Fruit fly (Drosophila melanogaster) whole organism, adult: ENCODE data around the gene Trim9.
A peak's percentile ranks its signal among the peaks of the same experiment; 100 is the strongest.

Experiments used
- CG11617 ChIP-seq: fragments of 200-800 bp; sonication (Bioruptor generic); optimal IDR thresholded peaks from 2 replicates; lab custom pipeline; 2017; ENCODE audit warnings: mild to moderate bottlenecking, missing biosample characterization, missing genetic modification reagents, missing genetic modification characterization
- CG12768 ChIP-seq: fragments of 200-800 bp; sonication (Bioruptor generic); optimal IDR thresholded peaks from 2 replicates; lab custom pipeline; 2017; ENCODE audit warnings: missing biosample characterization, missing genetic modification characterization, mild to moderate bottlenecking, moderate library complexity, missing genetic modification reagents
- CG14711 ChIP-seq: fragments of 200-800 bp; sonication (Bioruptor generic); optimal IDR thresholded peaks from 2 replicates; lab custom pipeline; 2018; ENCODE audit warnings: missing biosample characterization, mild to moderate bottlenecking, missing genetic modification characterization, moderate library complexity
- CG1620 ChIP-seq: fragments of 200-800 bp; sonication (Bioruptor generic); optimal IDR thresholded peaks from 2 replicates; lab custom pipeline; 2016; ENCODE audit warnings: missing biosample characterization, missing genetic modification characterization
- CG33017 ChIP-seq: fragments of 200-800 bp; sonication (Bioruptor generic); optimal IDR thresholded peaks from 2 replicates; lab custom pipeline; 2018; ENCODE audit warnings: missing biosample characterization, mild to moderate bottlenecking, missing genetic modification characterization, moderate library complexity
- CG5204 ChIP-seq: fragments of 200-800 bp; sonication (Bioruptor generic); optimal IDR thresholded peaks from 2 replicates; lab custom pipeline; 2016; ENCODE audit warnings: missing biosample characterization, missing genetic modification characterization
- CG7045 ChIP-seq: fragments of 200-800 bp; sonication (Bioruptor generic); optimal IDR thresholded peaks from 2 replicates; lab custom pipeline; 2017; ENCODE audit warnings: missing biosample characterization, mild to moderate bottlenecking, missing genetic modification characterization
- CG7101 ChIP-seq: fragments of 200-800 bp; sonication (Bioruptor generic); optimal IDR thresholded peaks from 2 replicates; lab custom pipeline; 2018; ENCODE audit warnings: missing biosample characterization, mild to moderate bottlenecking, missing genetic modification characterization, moderate library complexity
- Clk ChIP-seq: fragments of 200-800 bp; sonication (Bioruptor generic); optimal IDR thresholded peaks from 2 replicates; lab custom pipeline; 2017; ENCODE audit warnings: missing biosample characterization, missing genetic modification characterization
- Crg-1 ChIP-seq: fragments of 200-800 bp; sonication (Bioruptor generic); optimal IDR thresholded peaks from 2 replicates; lab custom pipeline; 2016; ENCODE audit warnings: missing biosample characterization, missing genetic modification characterization
- Hr96 ChIP-seq: fragments of 200-800 bp; sonication (Bioruptor generic); optimal IDR thresholded peaks from 2 replicates; lab custom pipeline; 2016; ENCODE audit warnings: missing biosample characterization, missing genetic modification characterization
- Mnt ChIP-seq: fragments of 200-800 bp; sonication (Bioruptor generic); optimal IDR thresholded peaks from 2 replicates; lab custom pipeline; 2016; ENCODE audit warnings: missing biosample characterization, mild to moderate bottlenecking, missing genetic modification characterization
- bab1 ChIP-seq: fragments of 200-800 bp; sonication (Bioruptor generic); optimal IDR thresholded peaks from 3 replicates; lab custom pipeline; 2019; ENCODE audit warnings: missing biosample characterization, mild to moderate bottlenecking, missing genetic modification characterization, moderate library complexity
- cic ChIP-seq: fragments of 200-800 bp; sonication (Bioruptor generic); optimal IDR thresholded peaks from 2 replicates; lab custom pipeline; 2017; ENCODE audit warnings: missing biosample characterization, mild to moderate bottlenecking, missing genetic modification characterization, moderate library complexity
- cnc ChIP-seq, 2 experiments: fragments of >200 bp; optimal IDR thresholded peaks; 2 replicates each; lab custom pipeline; 2017
- kay ChIP-seq: fragments of 200-800 bp; sonication (Bioruptor generic); peaks from one replicate; lab custom pipeline; 2016; ENCODE audit warnings: missing biosample characterization, missing genetic modification characterization, borderline replicate concordance
- ovo ChIP-seq: fragments of 200-800 bp; sonication (Bioruptor generic); optimal IDR thresholded peaks from 2 replicates; lab custom pipeline; 2016; ENCODE audit warnings: missing biosample characterization, missing genetic modification characterization
- pad ChIP-seq: fragments of 200-800 bp; sonication (Bioruptor generic); optimal IDR thresholded peaks from 3 replicates; lab custom pipeline; 2017; ENCODE audit warnings: missing biosample characterization, missing genetic modification characterization, mild to moderate bottlenecking, moderate library complexity, missing genetic modification reagents
- tj ChIP-seq: fragments of 200-800 bp; sonication (Bioruptor generic); optimal IDR thresholded peaks from 3 replicates; lab custom pipeline; 2017; ENCODE audit warnings: missing biosample characterization, mild to moderate bottlenecking, missing genetic modification characterization, moderate library complexity
- toe ChIP-seq: fragments of 200-800 bp; sonication (Bioruptor generic); optimal IDR thresholded peaks from 2 replicates; lab custom pipeline; 2016; ENCODE audit warnings: missing biosample characterization, missing genetic modification characterization

Trim9 gene

DNA sequence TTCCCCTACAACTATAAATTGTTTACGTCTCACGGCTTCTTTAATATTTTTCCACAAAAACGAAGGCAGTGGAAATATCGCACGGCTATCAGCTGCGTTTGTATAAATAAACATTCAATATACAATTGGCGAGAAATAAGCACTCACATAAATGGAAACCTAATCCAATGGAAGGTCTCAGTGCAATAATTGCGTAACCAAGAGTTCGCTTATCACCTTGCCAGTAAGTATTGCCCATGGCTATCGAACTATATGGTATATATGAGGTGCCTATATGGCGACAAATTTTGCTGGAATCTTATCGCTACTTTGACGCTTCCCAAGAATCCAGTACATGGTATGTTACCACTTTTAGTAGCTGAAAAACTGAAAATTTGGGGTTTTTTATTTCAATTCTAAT, 42.4 kb upstream of the Trim9 start:
- TF ChIP-seq cic (GFP tag; lab: Kevin White, UChicago) (peak; percentile 26), CG14711 (tag; lab: Kevin White, UChicago) (no peak), CG7045 (no peak), kay (peak; percentile 75), CG1620 (no peak), ovo (GFP tag; lab: Kevin White, UChicago) (no peak), Mnt (GFP tag; lab: Kevin White, UChicago) (peak; percentile 11), CG11617 (GFP tag; lab: Kevin White, UChicago) (no peak), CG12768 (no peak)

DNA sequence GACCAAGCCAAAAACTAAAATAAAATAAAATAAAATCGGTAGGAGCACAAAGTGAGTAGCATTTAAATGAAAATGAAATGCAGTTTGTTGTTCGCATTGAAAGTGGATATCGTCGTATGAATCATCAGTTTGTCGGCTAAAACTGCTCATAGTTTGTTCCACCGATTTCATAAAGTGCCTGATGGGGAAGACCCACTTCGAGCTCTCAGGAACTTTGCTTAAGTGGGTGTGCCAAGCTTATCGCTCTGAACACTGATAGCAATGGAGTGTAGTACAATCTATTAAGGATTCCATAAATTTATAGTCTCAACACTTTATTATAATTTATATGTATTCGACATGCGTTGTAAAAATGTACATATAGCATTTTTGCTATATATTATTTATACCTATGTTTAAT, 41.8 kb upstream of the Trim9 start:
- TF ChIP-seq CG14711 (tag; lab: Kevin White, UChicago) (no peak), kay (no peak), Hr96 (GFP tag; lab: Kevin White, UChicago) (no peak), Mnt (GFP tag; lab: Kevin White, UChicago) (no peak), CG7045 (no peak), tj (GFP tag; lab: Kevin White, UChicago) (no peak), CG11617 (GFP tag; lab: Kevin White, UChicago) (no peak), CG1620 (no peak), bab1 (GFP tag; lab: Kevin White, UChicago) (no peak), cic (GFP tag; lab: Kevin White, UChicago) (no peak), cnc (optimal IDR thresholded peaks at IDR 0.05; lab: Kevin White, UChicago) (no peak), CG7101 (tag; lab: Kevin White, UChicago) (no peak), ovo (GFP tag; lab: Kevin White, UChicago) (no peak), CG33017 (tag; lab: Kevin White, UChicago) (no peak), CG12768 (no peak), pad (GFP tag; lab: Kevin White, UChicago) (no peak), Crg-1 (no peak)

DNA sequence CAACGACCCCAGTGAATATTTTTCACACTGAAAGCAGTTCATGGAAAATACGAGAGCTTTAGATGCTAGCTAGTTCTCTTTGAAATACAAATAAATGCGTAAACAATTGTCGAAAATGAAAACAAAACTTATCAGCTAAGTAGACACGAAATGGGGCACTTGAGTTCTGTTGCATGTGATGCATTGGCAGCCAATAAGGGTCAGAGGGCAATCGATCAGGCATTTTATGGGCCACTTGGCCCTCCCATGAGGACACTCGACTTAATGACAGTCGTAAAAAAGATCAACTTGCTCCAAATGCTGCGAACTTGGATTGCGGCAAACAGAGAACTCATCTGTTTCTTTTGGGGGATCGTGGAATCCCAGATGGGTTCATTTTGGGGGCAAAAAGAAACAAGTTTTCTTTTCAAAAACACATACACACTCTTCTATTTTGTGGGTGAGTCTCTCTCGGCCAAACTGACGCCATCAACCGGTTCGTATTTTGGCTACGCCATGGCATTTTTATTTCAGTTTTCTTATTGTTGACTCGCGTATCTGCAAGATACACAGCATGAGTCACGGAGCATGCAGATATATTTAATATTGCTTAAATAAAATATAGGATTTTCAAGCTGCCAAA, 41.2 kb upstream of the Trim9 start:
- TF ChIP-seq CG33017 (tag; lab: Kevin White, UChicago), result no peak
- TF ChIP-seq pad (GFP tag; lab: Kevin White, UChicago), result no peak
- TF ChIP-seq Crg-1, result no peak
- TF ChIP-seq ovo (GFP tag; lab: Kevin White, UChicago), result no peak
- no peak for TF ChIP-seq CG7101 (tag; lab: Kevin White, UChicago)
- TF ChIP-seq toe (GFP tag; lab: Kevin White, UChicago), result no peak
- TF ChIP-seq CG11617 (GFP tag; lab: Kevin White, UChicago), result no peak
- TF ChIP-seq Clk, result no peak
- no peak for TF ChIP-seq cic (GFP tag; lab: Kevin White, UChicago)
- TF ChIP-seq CG1620, result no peak

DNA sequence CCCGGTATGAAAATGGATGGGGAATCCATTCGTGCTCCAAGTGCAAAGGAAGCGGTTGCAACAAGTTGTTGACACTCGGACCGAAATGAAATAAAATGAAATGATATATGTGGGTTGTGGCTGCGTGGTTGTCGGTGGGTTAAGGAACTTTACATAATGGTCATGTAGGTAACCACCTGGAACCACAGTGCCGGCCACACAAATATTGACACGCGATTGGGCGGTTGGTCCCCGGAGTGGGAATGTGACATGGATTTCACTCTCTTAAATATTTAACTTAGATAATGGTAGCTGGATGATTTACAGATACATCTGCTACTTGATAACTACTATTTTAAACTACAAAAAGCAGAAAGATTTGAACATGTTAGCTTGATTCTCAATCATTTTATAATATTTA, 39.8 kb upstream of the Trim9 start:
- no peak for TF ChIP-seq CG1620
- no peak for TF ChIP-seq Hr96 (GFP tag; lab: Kevin White, UChicago)
- TF ChIP-seq CG11617 (GFP tag; lab: Kevin White, UChicago), result no peak
- no peak for TF ChIP-seq CG7045
- no peak for TF ChIP-seq ovo (GFP tag; lab: Kevin White, UChicago)
- TF ChIP-seq Crg-1, result no peak
- TF ChIP-seq Mnt (GFP tag; lab: Kevin White, UChicago), result no peak
- TF ChIP-seq cic (GFP tag; lab: Kevin White, UChicago), result no peak
- no peak for TF ChIP-seq CG14711 (tag; lab: Kevin White, UChicago)
- TF ChIP-seq CG33017 (tag; lab: Kevin White, UChicago), result no peak
- no peak for TF ChIP-seq tj (GFP tag; lab: Kevin White, UChicago)
- TF ChIP-seq cnc (optimal IDR thresholded peaks at IDR 0.05; lab: Kevin White, UChicago), result no peak
- no peak for TF ChIP-seq Clk
- no peak for TF ChIP-seq CG12768
- TF ChIP-seq CG7101 (tag; lab: Kevin White, UChicago), result no peak
- TF ChIP-seq CG5204 (GFP tag; lab: Kevin White, UChicago), result no peak
- no peak for TF ChIP-seq pad (GFP tag; lab: Kevin White, UChicago)

DNA sequence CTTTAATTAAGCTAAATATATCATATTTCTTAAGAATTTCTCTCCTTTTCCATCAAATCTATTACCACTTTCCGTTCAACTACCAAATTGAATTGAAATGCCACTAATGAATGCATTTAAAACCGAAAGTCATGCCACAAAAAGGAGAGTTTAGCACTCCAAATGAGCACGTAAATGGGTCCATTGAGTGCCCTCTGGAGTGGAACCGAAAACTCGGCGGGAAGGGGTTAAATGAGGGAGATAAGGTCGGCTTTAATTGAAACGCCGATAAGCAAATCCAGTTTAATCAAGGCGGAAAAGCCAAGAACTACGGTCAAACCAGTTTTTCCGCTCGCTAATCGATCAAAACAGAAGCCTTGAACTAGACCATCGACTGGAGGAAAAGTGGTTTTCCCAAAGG, 39.3 kb upstream of the Trim9 start:
- TF ChIP-seq tj (GFP tag; lab: Kevin White, UChicago) (no peak), CG12768 (no peak), pad (GFP tag; lab: Kevin White, UChicago) (no peak), Crg-1 (no peak), cic (GFP tag; lab: Kevin White, UChicago) (no peak), Mnt (GFP tag; lab: Kevin White, UChicago) (no peak)

DNA sequence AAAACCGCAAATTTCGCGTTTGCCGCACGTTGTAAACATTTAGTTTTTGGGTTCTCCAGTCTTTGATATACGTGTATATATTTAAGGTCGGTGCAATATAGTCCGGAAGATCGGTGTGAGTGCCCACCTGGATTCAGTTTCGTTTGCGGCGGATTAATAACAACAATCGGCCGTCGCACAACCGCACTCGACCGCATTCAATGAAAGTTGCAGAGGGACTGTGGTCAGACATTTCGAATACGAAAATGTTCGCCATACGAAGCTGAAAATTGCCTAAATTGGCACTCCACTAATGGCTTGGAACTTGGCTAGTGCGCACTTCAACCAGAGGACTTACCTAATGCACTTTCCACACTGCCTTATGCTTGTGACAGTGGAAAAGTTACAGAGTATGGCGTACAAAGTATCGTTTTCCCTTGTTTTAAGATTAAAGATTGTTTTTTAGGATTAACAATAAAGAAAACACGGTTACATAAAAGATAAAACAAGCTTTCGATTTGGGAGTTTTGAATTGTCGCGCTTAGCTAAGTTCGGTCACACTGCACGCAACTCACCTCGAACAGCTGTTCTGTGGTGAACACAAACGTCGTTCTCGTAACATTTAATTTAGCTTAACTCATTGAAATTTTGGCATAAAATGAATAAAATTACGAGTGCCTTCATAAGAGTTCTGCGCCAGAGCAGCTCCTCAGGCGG, 38.0 kb upstream of the Trim9 start, which contains the start of the genes Myo31DF and CG6094:
Gene Myo31DF, minus strand, starts transcription at position 223 of the 696 bp plus-strand sequence.
Gene CG6094, plus strand, starts transcription at position 525 of the 696 bp plus-strand sequence.
- TF ChIP-seq CG5204 (GFP tag; lab: Kevin White, UChicago) (no peak), Mnt (GFP tag; lab: Kevin White, UChicago) (peak; percentile 52), CG14711 (tag; lab: Kevin White, UChicago) (peak; percentile 34), cnc (optimal IDR thresholded peaks at IDR 0.05; lab: Kevin White, UChicago) (no peak), tj (GFP tag; lab: Kevin White, UChicago) (peak; percentile 60), CG12768 (peak; percentile 39), CG7101 (tag; lab: Kevin White, UChicago) (peak; percentile 27), cic (GFP tag; lab: Kevin White, UChicago) (peak; percentile 5), Crg-1 (peak; percentile 18), pad (GFP tag; lab: Kevin White, UChicago) (peak; percentile 28), bab1 (GFP tag; lab: Kevin White, UChicago) (peak; percentile 48), kay (no peak), CG1620 (peak; percentile 51), ovo (GFP tag; lab: Kevin White, UChicago) (peak; percentile 22)
